Worm (Caenorhabditis elegans) whole organism, L3 larva: Measurements from ENCODE around the gene Y60A3A.25.

Source experiments
- ama-1 ChIP-seq: fragments of 150-350 bp; optimal IDR thresholded peaks from 2 replicates; lab custom pipeline; 2018
- ceh-9 ChIP-seq: sonication (generic microtip); optimal IDR thresholded peaks from 2 replicates; lab custom pipeline; 2018; ENCODE audit warnings: missing biosample characterization, missing genetic modification characterization
- daf-12 ChIP-seq: fragments of 150-350 bp; optimal IDR thresholded peaks from 2 replicates; lab custom pipeline; 2014; ENCODE audit warnings: missing biosample characterization, missing genetic modification reagents, missing genetic modification characterization
- jun-1 ChIP-seq: fragments of 150-350 bp; optimal IDR thresholded peaks from 2 replicates; lab custom pipeline; 2014; ENCODE audit warnings: missing biosample characterization, missing genetic modification reagents, missing genetic modification characterization
- lin-39 ChIP-seq: fragments of 150-350 bp; optimal IDR thresholded peaks from 2 replicates; lab custom pipeline; 2018; ENCODE audit warnings: missing biosample characterization, missing genetic modification reagents, missing genetic modification characterization
- nfya-1 ChIP-seq: sonication (generic microtip); optimal IDR thresholded peaks from 2 replicates; lab custom pipeline; 2017; ENCODE audit warnings: missing genetic modification characterization, mild to moderate bottlenecking, missing compliant biosample characterization, antibody characterized with exemption, moderate library complexity; ENCODE audit not compliant: insufficient read depth
- nhr-11 ChIP-seq: fragments of 150-350 bp; optimal IDR thresholded peaks from 2 replicates; lab custom pipeline; 2014; ENCODE audit warnings: missing biosample characterization, missing genetic modification characterization
- nhr-12 ChIP-seq: fragments of 150-350 bp; optimal IDR thresholded peaks from 2 replicates; lab custom pipeline; 2014; ENCODE audit warnings: missing biosample characterization, missing genetic modification characterization
- nhr-23 ChIP-seq: fragments of 150-350 bp; optimal IDR thresholded peaks from 2 replicates; lab custom pipeline; 2014; ENCODE audit warnings: missing biosample characterization, missing genetic modification reagents, missing genetic modification characterization
- nhr-76 ChIP-seq: fragments of 150-350 bp; sonication (generic microtip); optimal IDR thresholded peaks from 5 replicates; lab custom pipeline; 2014; ENCODE audit warnings: missing biosample characterization, missing genetic modification characterization
- pha-4 ChIP-seq: fragments of 150-350 bp; optimal IDR thresholded peaks from 2 replicates; lab custom pipeline; 2014; ENCODE audit warnings: missing biosample characterization, missing genetic modification reagents, missing genetic modification characterization

DNA sequence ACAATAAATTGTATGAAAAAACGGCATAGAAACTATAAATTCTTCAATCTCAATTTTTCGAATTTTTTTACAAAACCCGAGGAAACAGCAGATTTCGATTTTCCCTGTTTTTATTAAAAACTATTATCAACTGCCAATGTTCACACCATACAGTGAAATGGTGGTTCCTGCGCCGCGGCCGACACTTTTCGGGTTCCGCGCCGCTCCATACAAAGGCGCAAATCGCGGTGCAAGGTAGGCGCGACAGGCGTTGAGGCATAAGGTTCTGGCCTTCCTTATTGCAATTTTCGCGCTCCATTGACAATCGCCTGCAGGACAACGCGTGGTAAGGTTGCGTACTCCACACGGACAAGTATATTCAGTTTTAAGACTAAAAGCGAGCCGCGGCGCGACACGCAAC is 7.2 kb downstream of the Y60A3A.25 start:
- no peak for TF ChIP-seq ama-1 (lab: Kevin White, UChicago)
- TF ChIP-seq nhr-11 (tag; lab: Kevin White, UChicago), result no peak
- no peak for TF ChIP-seq pha-4 (tag; lab: Kevin White, UChicago)
- TF ChIP-seq nhr-76 (tag; lab: Kevin White, UChicago), result no peak
- no peak for TF ChIP-seq nhr-23
- no peak for TF ChIP-seq jun-1 (tag; lab: Kevin White, UChicago)
- TF ChIP-seq nhr-12 (tag; lab: Kevin White, UChicago), result no peak
- TF ChIP-seq ceh-9, result no peak
- TF ChIP-seq daf-12 (tag; lab: Kevin White, UChicago), result no peak
- no peak for TF ChIP-seq nfya-1 (tag; lab: Kevin White, UChicago)
- no peak for TF ChIP-seq lin-39 (tag; lab: Kevin White, UChicago)
